Worm (Caenorhabditis elegans) whole organism, L4 larva: Measurements from ENCODE around the gene scl-2.

ENCODE experiments used
- ZK546.5 ChIP-seq, 2 experiments: sonication (generic microtip); optimal IDR thresholded peaks; 2 replicates each; lab custom pipeline; 2017; ENCODE audit warnings: missing biosample characterization in 2 of 2, missing genetic modification characterization in 2 of 2
- ama-1 ChIP-seq: fragments of 150-350 bp; optimal IDR thresholded peaks from 2 replicates; lab custom pipeline; 2014; ENCODE audit warnings: inconsistent platforms, mixed read lengths

ce11 chrIV:13008405-13009208, 48.9 kb upstream of the scl-2 start, which contains the start of gene mbk-2:
- TF ChIP-seq ZK546.5 (tag; optimal IDR thresholded peaks at IDR 0.05; lab: Kevin White, UChicago) (no peak), ama-1 (no peak)
